Worm (Caenorhabditis elegans): ENCODE data around the gene Y38E10A.28.
"Not testable (repeated sequence)": the region's sequence is repeated elsewhere in the genome, so short reads cannot be mapped to it uniquely, and the experiment has no call there.

Y38E10A.28 gene

DNA sequence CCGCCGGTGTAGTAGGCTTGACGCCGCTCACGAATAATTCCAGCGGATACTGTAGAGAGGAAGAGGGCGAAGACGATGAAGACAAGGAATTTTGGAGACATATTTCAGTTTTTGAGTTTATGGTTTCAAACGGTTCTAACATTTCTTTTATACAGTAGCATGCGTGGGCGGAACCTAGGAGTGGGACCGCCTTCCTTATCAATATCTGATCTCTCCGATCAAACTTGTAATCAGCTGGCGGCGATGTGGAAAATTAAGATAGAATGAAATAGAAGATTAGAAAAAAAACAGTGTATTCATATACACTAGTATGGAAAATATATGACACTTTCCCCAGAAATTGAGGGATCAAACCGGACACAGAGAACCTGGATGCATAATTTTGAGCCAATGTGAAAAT is 10.2 kb upstream of the Y38E10A.28 start, which contains the start of gene nspe-2:
Gene nspe-2 (minus strand): TSS at position 101 of the 400 bp plus-strand sequence.
- TF ChIP-seq egl-5 (tag; optimal IDR thresholded peaks at IDR 0.05), result no peak
- TF ChIP-seq ceh-82 (tag; optimal IDR thresholded peaks at IDR 0.05), result no peak
- no peak for TF ChIP-seq aly-2 (tag; optimal IDR thresholded peaks at IDR 0.05)
- TF ChIP-seq nhr-77 (tag; optimal IDR thresholded peaks at IDR 0.05), result no peak
- no peak for TF ChIP-seq ceh-9 (tag; optimal IDR thresholded peaks at IDR 0.05)
- TF ChIP-seq mdl-1 (tag; optimal IDR thresholded peaks at IDR 0.05), result no peak
- TF ChIP-seq fkh-10 (GFP tag; optimal IDR thresholded peaks at IDR 0.05), result no peak

DNA sequence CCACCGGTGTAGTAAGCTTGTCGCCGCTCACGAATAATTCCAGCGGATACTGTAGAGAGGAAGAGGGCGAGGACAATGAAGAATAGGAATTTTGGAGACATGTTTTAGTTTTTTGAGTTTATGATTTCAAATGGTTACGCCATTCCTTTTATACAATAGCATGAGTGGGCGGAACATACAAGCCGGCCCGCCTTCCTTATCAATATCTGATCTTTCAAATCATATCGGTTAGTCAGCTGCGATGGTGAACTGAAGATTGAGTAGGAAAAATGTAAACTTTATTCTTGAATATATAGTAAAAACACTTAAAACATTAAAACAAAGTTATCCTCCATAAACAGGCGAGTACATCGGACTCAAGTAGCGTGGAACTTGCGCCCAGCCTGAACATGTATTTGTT is 8.7 kb upstream of the Y38E10A.28 start, which contains the start of gene nspe-1:
Gene nspe-1 (minus strand): TSS at position 101 of the 400 bp plus-strand sequence.
- TF ChIP-seq daf-12 (tag; optimal IDR thresholded peaks at IDR 0.05) (no peak), fos-1 (tag; optimal IDR thresholded peaks at IDR 0.05) (no peak), mml-1 (tag; optimal IDR thresholded peaks at IDR 0.05) (no peak), ceh-28 (tag; optimal IDR thresholded peaks at IDR 0.05) (no peak), nhr-23 (tag; optimal IDR thresholded peaks at IDR 0.05) (no peak), ztf-11 (tag; optimal IDR thresholded peaks at IDR 0.05) (no peak), nfya-1 (tag; optimal IDR thresholded peaks at IDR 0.05; ENCODE audit: insufficient read depth) (no peak), nhr-43 (tag; optimal IDR thresholded peaks at IDR 0.05; ENCODE audit: poor library complexity, severe bottlenecking) (no peak), nhr-76 (tag; optimal IDR thresholded peaks at IDR 0.05) (no peak)

DNA sequence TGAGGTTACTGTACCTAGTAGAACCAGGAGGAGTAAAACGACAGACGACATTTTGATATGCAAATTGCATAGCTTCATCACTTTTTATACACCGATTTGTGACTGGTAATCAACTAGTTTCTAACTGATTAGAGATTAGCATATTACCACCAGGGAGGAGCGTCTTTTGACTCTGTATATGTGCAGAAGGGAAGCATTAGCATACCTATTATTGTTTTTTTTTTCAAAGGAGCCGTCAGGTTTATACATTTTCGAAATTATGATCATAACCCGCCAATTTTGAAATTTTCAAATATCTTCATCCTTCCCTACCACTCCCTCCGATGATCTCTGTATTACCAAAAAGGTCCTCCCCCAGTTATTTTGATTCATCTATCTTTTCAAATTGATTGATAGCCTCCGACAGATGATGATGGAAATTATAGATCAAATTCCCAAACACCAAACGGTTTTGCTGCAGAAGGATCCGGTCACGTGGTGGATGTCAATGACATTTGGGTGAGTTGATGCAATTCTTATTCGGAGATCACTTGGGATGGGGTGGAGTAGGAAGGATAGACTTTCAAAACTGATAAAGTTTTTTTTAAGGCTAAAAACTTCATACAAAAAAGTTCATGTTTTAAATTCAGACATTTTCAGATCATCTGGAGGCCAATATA is 7.5 kb upstream of the Y38E10A.28 start, which contains the start of gene nspe-8:
Gene nspe-8 (minus strand): TSS at position 51 of the 659 bp plus-strand sequence.
- TF ChIP-seq R02D3.7 (tag; optimal IDR thresholded peaks at IDR 0.05) (no peak), nhr-23 (tag; optimal IDR thresholded peaks at IDR 0.05) (peak; percentile 82), hmg-11 (tag; optimal IDR thresholded peaks at IDR 0.05) (no peak), nhr-25 (tag; optimal IDR thresholded peaks at IDR 0.05) (peak; percentile 50), nhr-43 (tag; optimal IDR thresholded peaks at IDR 0.05; ENCODE audit: poor library complexity, severe bottlenecking) (peak; percentile 88), ZK546.5 (tag; optimal IDR thresholded peaks at IDR 0.05) (no peak)

DNA sequence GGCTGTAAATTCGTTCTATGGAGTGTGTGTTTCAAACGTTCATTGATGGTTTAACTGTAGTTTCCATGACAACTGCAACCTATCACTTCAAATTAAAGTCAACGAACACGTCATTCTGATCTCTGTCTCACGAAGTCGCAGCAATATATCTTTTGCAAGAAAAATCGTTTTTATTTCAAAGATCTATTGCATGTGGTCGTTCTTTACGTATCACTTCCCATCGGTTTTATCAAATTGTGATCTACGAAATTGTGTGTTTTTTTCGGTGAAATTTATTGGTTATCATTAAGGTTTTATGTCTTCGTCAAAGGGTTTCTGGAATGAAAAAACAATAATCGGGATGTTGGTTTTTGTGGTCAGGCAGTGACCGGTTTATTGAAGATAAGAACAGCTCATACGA is 6.6 kb upstream of the Y38E10A.28 start:
- no peak for TF ChIP-seq nhr-43 (tag; optimal IDR thresholded peaks at IDR 0.05; ENCODE audit: poor library complexity, severe bottlenecking)
- no peak for TF ChIP-seq nhr-67 (tag; optimal IDR thresholded peaks at IDR 0.05)
- TF ChIP-seq elt-1 (tag; optimal IDR thresholded peaks at IDR 0.05), result no peak
- no peak for TF ChIP-seq elt-2 (tag; optimal IDR thresholded peaks at IDR 0.05)
- TF ChIP-seq nhr-12 (tag; optimal IDR thresholded peaks at IDR 0.05), result no peak
- no peak for TF ChIP-seq egl-5 (tag; optimal IDR thresholded peaks at IDR 0.05)
- no peak for TF ChIP-seq tbx-2 (tag; optimal IDR thresholded peaks at IDR 0.05)
- no peak for TF ChIP-seq daf-12 (tag; optimal IDR thresholded peaks at IDR 0.05)
- TF ChIP-seq lsy-12 (tag; optimal IDR thresholded peaks at IDR 0.05), result no peak
- TF ChIP-seq fkh-10 (GFP tag; optimal IDR thresholded peaks at IDR 0.05), result no peak
- no peak for TF ChIP-seq ceh-82 (tag; optimal IDR thresholded peaks at IDR 0.05)
- no peak for TF ChIP-seq hmg-11 (tag; optimal IDR thresholded peaks at IDR 0.05)
- no peak for TF ChIP-seq nhr-11 (tag; optimal IDR thresholded peaks at IDR 0.05)
- no peak for TF ChIP-seq aly-2 (tag; optimal IDR thresholded peaks at IDR 0.05)

DNA sequence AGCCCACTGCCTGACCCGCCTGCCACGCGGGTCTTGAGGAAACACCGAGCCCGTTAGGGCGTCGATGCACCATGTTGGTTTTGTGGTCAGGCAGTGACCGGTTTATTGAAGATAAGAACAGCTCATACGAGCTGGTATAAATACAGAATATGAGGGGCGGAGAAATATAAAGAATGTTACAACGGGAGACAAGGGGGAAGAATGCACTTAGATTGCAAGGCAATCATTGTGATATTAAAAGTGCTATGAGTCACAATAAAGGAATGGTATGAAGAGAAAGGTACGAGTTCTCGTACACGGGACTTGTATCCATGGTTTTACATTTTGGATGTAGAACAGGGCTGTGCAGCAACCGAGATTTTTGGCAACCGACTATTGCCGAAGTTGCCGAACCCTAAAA is 5.1 kb upstream of the Y38E10A.28 start, which contains the start of gene Y38E10A.14:
Gene Y38E10A.14 (minus strand): TSS at position 101 of the 400 bp plus-strand sequence.
- TF ChIP-seq ceh-9, pha-4, pqm-1 (tag; optimal IDR thresholded peaks at IDR 0.05): not testable (repeated sequence)

DNA sequence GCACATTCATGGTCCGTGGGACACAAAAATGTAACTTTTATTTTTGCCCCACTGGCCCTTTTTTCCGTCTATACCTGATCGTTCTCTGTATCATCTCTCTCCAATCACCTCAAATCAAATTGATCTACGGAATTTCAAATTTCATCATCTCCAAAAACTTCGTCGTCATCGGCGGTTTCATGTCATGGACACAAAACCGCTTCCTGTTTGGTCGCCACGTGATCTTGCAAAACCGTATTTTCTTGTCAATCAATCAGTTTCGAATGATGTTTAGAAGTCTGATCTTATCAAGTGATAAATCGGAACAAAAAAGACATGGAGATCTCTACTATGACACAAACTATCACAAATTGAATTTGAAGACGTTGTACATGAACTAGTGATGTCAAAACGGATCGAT is 3.8 kb upstream of the Y38E10A.28 start:
- peak in 2 of 3 experiments; percentile 81 to 87 for TF ChIP-seq elt-3 (tag; optimal IDR thresholded peaks at IDR 0.05)
- TF ChIP-seq snpc-4 (tag; optimal IDR thresholded peaks at IDR 0.05), result no peak
- peak; percentile 98 for TF ChIP-seq nhr-23 (tag; optimal IDR thresholded peaks at IDR 0.05)
- no peak for TF ChIP-seq ama-1 (optimal IDR thresholded peaks at IDR 0.05)
- peak; percentile 46 for TF ChIP-seq unc-62 (GFP tag; optimal IDR thresholded peaks at IDR 0.05)
- TF ChIP-seq nhr-43 (tag; optimal IDR thresholded peaks at IDR 0.05; ENCODE audit: poor library complexity, severe bottlenecking), result peak; percentile 98
- TF ChIP-seq egl-27 (tag; optimal IDR thresholded peaks at IDR 0.05), result peak; percentile 56
- TF ChIP-seq R02D3.7 (tag; optimal IDR thresholded peaks at IDR 0.05), result peak; percentile 19
- peak; percentile 47 for TF ChIP-seq mdl-1 (tag; optimal IDR thresholded peaks at IDR 0.05)
- TF ChIP-seq nhr-25 (tag; optimal IDR thresholded peaks at IDR 0.05), result peak; percentile 86
- no peak for TF ChIP-seq nhr-67 (tag; optimal IDR thresholded peaks at IDR 0.05)

All from whole organism, L3 larva.